Worm (Caenorhabditis elegans) whole organism, L3 larva: ENCODE results near the gene W03C9.6.

Experiments used
- aly-2 ChIP-seq: fragments of 150-350 bp; optimal IDR thresholded peaks from 2 replicates; lab custom pipeline; 2014; ENCODE audit warnings: missing biosample characterization, missing genetic modification characterization
- ama-1 ChIP-seq: fragments of 150-350 bp; optimal IDR thresholded peaks from 2 replicates; lab custom pipeline; 2018
- ceh-82 ChIP-seq: fragments of 150-350 bp; optimal IDR thresholded peaks from 2 replicates; lab custom pipeline; 2014; ENCODE audit warnings: missing biosample characterization, missing genetic modification characterization
- ceh-9 ChIP-seq: sonication (generic microtip); optimal IDR thresholded peaks from 2 replicates; lab custom pipeline; 2018; ENCODE audit warnings: missing biosample characterization, missing genetic modification characterization
- egl-27 ChIP-seq: sonication (generic microtip); optimal IDR thresholded peaks from 4 replicates; lab custom pipeline; 2017; ENCODE audit warnings: missing biosample characterization, missing genetic modification reagents, missing genetic modification characterization
- egl-5 ChIP-seq: fragments of 150-350 bp; optimal IDR thresholded peaks from 2 replicates; lab custom pipeline; 2017; ENCODE audit warnings: missing biosample characterization, missing genetic modification reagents, missing genetic modification characterization, inconsistent platforms
- elt-3 ChIP-seq, 3 experiments: fragments of 150-350 bp in 1 of 3; sonication (generic microtip) in 2 of 3; optimal IDR thresholded peaks; 2 replicates in 2 of 3; 4 replicates in 1 of 3; lab custom pipeline; 2014 to 2017; ENCODE audit warnings: missing biosample characterization in 3 of 3, missing genetic modification characterization in 3 of 3
- hmg-11 ChIP-seq: sonication (generic microtip); optimal IDR thresholded peaks from 2 replicates; lab custom pipeline; 2016; ENCODE audit warnings: missing genetic modification characterization, missing compliant biosample characterization
- nhr-11 ChIP-seq: fragments of 150-350 bp; optimal IDR thresholded peaks from 2 replicates; lab custom pipeline; 2014; ENCODE audit warnings: missing biosample characterization, missing genetic modification characterization
- nhr-25 ChIP-seq: sonication (generic microtip); optimal IDR thresholded peaks from 2 replicates; lab custom pipeline; 2017; ENCODE audit warnings: missing biosample characterization, missing genetic modification characterization
- nhr-76 ChIP-seq: fragments of 150-350 bp; sonication (generic microtip); optimal IDR thresholded peaks from 5 replicates; lab custom pipeline; 2014; ENCODE audit warnings: missing biosample characterization, missing genetic modification characterization
- snpc-4 ChIP-seq: fragments of 150-350 bp; optimal IDR thresholded peaks from 2 replicates; lab custom pipeline; 2014; ENCODE audit warnings: missing biosample characterization, missing genetic modification characterization
- tbx-2 ChIP-seq: sonication (generic microtip); optimal IDR thresholded peaks from 2 replicates; lab custom pipeline; 2016; ENCODE audit warnings: mild to moderate bottlenecking, missing genetic modification characterization, missing compliant biosample characterization
- unc-62 ChIP-seq: fragments of 150-350 bp; sonication (generic microtip); optimal IDR thresholded peaks from 4 replicates; lab custom pipeline; 2014; ENCODE audit warnings: missing biosample characterization, missing genetic modification reagents, missing genetic modification characterization

DNA sequence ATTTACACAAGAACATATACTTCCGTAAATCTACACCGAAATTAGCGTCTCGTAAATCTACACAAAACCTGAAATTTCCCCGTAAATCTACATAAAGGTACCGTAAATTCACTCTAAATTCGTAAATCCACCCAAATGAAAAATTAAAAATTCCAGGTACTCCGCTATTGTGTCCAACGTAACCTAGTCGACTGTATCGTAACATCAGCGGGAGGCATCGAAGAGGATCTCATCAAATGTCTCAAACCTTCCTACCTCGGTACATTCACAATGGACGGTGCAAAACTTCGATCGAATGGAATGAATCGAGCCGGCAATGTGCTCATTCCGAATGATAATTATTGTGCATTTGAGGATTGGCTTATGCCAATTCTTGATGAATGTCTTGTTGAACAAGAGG lies 40.6 kb downstream of the W03C9.6 start:
- TF ChIP-seq ceh-9 (tag; lab: Kevin White, UChicago) (no peak), nhr-25 (tag; lab: Kevin White, UChicago) (no peak), ama-1 (lab: Kevin White, UChicago) (no peak), egl-5 (tag; lab: Kevin White, UChicago) (no peak), nhr-11 (no peak), hmg-11 (no peak), egl-27 (tag; lab: Kevin White, UChicago) (no peak), nhr-76 (tag; lab: Kevin White, UChicago) (no peak), elt-3 (tag; optimal IDR thresholded peaks at IDR 0.05; lab: Kevin White, UChicago) (no peak), snpc-4 (tag; lab: Kevin White, UChicago) (no peak), tbx-2 (tag; lab: Kevin White, UChicago) (no peak), aly-2 (no peak), ceh-82 (no peak), unc-62 (GFP tag; lab: Kevin White, UChicago) (no peak)
